Fruit fly (Drosophila melanogaster): ENCODE data around the gene CG2200.

CG2200 gene

dm6 chrX:13109583-13110126 lies 15.6 kb downstream of the CG2200 start (continued):
- TF ChIP-seq nerfin-2 (GFP tag; IDR thresholded peaks at IDR 0.05; ENCODE audit: partially characterized antibody) (no peak), gcm (GFP tag; optimal IDR thresholded peaks at IDR 0.05) (no peak), CG14965 (GFP tag; optimal IDR thresholded peaks at IDR 0.05; ENCODE audit: borderline replicate concordance) (no peak), Deaf1 (tag; optimal IDR thresholded peaks at IDR 0.05) (peak; percentile 28), Hsf (GFP tag; optimal IDR thresholded peaks at IDR 0.05) (no peak), HLHmδ (GFP tag; optimal IDR thresholded peaks at IDR 0.05) (no peak), salm (tag; optimal IDR thresholded peaks at IDR 0.05) (no peak), GATAe (GFP tag; conservative IDR thresholded peaks at IDR 0.05) (no peak), BEAF-32 (GFP tag; optimal IDR thresholded peaks at IDR 0.05) (no peak), CG2889 (GFP tag; IDR thresholded peaks at IDR 0.05) (no peak), Mes4 (GFP tag; optimal IDR thresholded peaks at IDR 0.05) (no peak), Max (GFP tag; optimal IDR thresholded peaks at IDR 0.05) (no peak), Ravus (GFP tag; IDR thresholded peaks at IDR 0.05) (no peak; the same call in 1 of the 2 replicates), Ssrp (tag; optimal IDR thresholded peaks at IDR 0.05) (peak; percentile 22), ttk (GFP tag; IDR thresholded peaks at IDR 0.05) (peak; percentile 28; the same call in 1 of the 2 replicates), Opbp (GFP tag; IDR thresholded peaks at IDR 0.05; ENCODE audit: partially characterized antibody) (no peak), run (tag; optimal IDR thresholded peaks at IDR 0.05) (no peak), maf-S (GFP tag; optimal IDR thresholded peaks at IDR 0.05) (no peak), hbn (GFP tag; IDR thresholded peaks at IDR 0.05; ENCODE audit: partially characterized antibody) (no peak), CG8478 (optimal IDR thresholded peaks at IDR 0.05) (no peak), prd (optimal IDR thresholded peaks at IDR 0.05) (no peak), prd (GFP tag; IDR thresholded peaks at IDR 0.05) (peak; percentile 58; the same call in 2 of the 3 replicates), Gsc (GFP tag; IDR thresholded peaks at IDR 0.05) (no peak), Hr51 (GFP tag; optimal IDR thresholded peaks at IDR 0.05) (peak in 1 of 2 experiments; percentile 67), dmrt11E (tag; optimal IDR thresholded peaks at IDR 0.05) (no peak), bab2 (GFP tag; optimal IDR thresholded peaks at IDR 0.05) (no peak), ind (GFP tag; optimal IDR thresholded peaks at IDR 0.05) (peak; percentile 39), Mrtf (GFP tag; IDR thresholded peaks at IDR 0.05) (no peak), H15 (GFP tag; IDR thresholded peaks at IDR 0.05) (no peak), Gug (GFP tag; IDR thresholded peaks at IDR 0.05) (no peak), CG7963 (GFP tag; IDR thresholded peaks at IDR 0.05; ENCODE audit: partially characterized antibody) (no peak), Xrp1 (GFP tag; IDR thresholded peaks at IDR 0.05) (peak; percentile 67; the same call in 1 of the 2 replicates), CG7928 (GFP tag; optimal IDR thresholded peaks at IDR 0.05) (no peak), Doc3 (GFP tag; IDR thresholded peaks at IDR 0.05; ENCODE audit: partially characterized antibody) (no peak), Dip3 (GFP tag; optimal IDR thresholded peaks at IDR 0.05) (no peak), CG9817 (tag; optimal IDR thresholded peaks at IDR 0.05) (peak; percentile 25), Dip2 (GFP tag; IDR thresholded peaks at IDR 0.05) (no peak), bowl (GFP tag; IDR thresholded peaks at IDR 0.05) (no peak), CG3407 (GFP tag; optimal IDR thresholded peaks at IDR 0.05) (no peak), CG18599 (GFP tag; optimal IDR thresholded peaks at IDR 0.05) (peak; percentile 57), Myb (GFP tag; optimal IDR thresholded peaks at IDR 0.05) (no peak), luna (GFP tag; optimal IDR thresholded peaks at IDR 0.05) (no peak), CG1647 (GFP tag; optimal IDR thresholded peaks at IDR 0.05) (no peak), h (optimal IDR thresholded peaks at IDR 0.05) (no peak), CG11398 (GFP tag; optimal IDR thresholded peaks at IDR 0.05) (no peak), sim (GFP tag; IDR thresholded peaks at IDR 0.05) (no peak), Ets97D (GFP tag; optimal IDR thresholded peaks at IDR 0.05) (no peak), CG17829 (tag; optimal IDR thresholded peaks at IDR 0.05) (peak; percentile 33), Lhr (GFP tag; optimal IDR thresholded peaks at IDR 0.05) (no peak), CG2678 (tag; optimal IDR thresholded peaks at IDR 0.05) (peak; percentile 75), lab (GFP tag; optimal IDR thresholded peaks at IDR 0.05) (peak; percentile 71)

Measured in whole organism, embryonic.